Worm (Caenorhabditis elegans) whole organism, late embryonic: ENCODE data around the gene T06D4.6.

Experiments
- C08G9.2 ChIP-seq: sonication (generic microtip); optimal IDR thresholded peaks from 2 replicates; lab custom pipeline; 2016; ENCODE audit warnings: mild to moderate bottlenecking, missing genetic modification characterization, moderate library complexity, missing compliant biosample characterization
- C38D4.7 ChIP-seq: fragments of 200-800 bp; sonication (Bioruptor generic); optimal IDR thresholded peaks from 2 replicates; lab custom pipeline; 2018; ENCODE audit warnings: mild to moderate bottlenecking, missing genetic modification characterization, moderate library complexity, missing compliant biosample characterization
- F13H6.1 ChIP-seq: sonication (generic microtip); optimal IDR thresholded peaks from 2 replicates; lab custom pipeline; 2016; ENCODE audit warnings: missing genetic modification characterization, missing compliant biosample characterization
- ahr-1 ChIP-seq: sonication (generic microtip); optimal IDR thresholded peaks from 2 replicates; lab custom pipeline; 2016; ENCODE audit warnings: missing genetic modification characterization, missing compliant biosample characterization
- ama-1 ChIP-seq: fragments of 150-350 bp; optimal IDR thresholded peaks from 2 replicates; lab custom pipeline; 2014
- ceh-14 ChIP-seq: sonication (generic microtip); optimal IDR thresholded peaks from 2 replicates; lab custom pipeline; 2016; ENCODE audit warnings: missing genotype, missing genetic modification characterization, missing compliant biosample characterization
- ceh-19 ChIP-seq: fragments of 200-800 bp; sonication (Bioruptor generic); optimal IDR thresholded peaks from 2 replicates; lab custom pipeline; 2018; ENCODE audit warnings: mild to moderate bottlenecking, missing genetic modification characterization, missing compliant biosample characterization
- ceh-30 ChIP-seq: fragments of 150-350 bp; optimal IDR thresholded peaks from 2 replicates; lab custom pipeline; 2014; ENCODE audit warnings: missing biosample characterization, missing genetic modification characterization
- ceh-31 ChIP-seq: sonication (generic microtip); optimal IDR thresholded peaks from 2 replicates; lab custom pipeline; 2016; ENCODE audit warnings: missing genetic modification characterization, missing compliant biosample characterization
- ceh-34 ChIP-seq: sonication (generic microtip); optimal IDR thresholded peaks from 2 replicates; lab custom pipeline; 2016; ENCODE audit warnings: mild to moderate bottlenecking, missing genetic modification characterization, missing compliant biosample characterization
- ceh-45 ChIP-seq: fragments of 200-800 bp; sonication (Bioruptor generic); IDR thresholded peaks from 2 replicates; pipeline ENCODE4 v1.3.6; 2022; ENCODE audit warnings: missing genetic modification reagents, missing genetic modification characterization, missing compliant biosample characterization
- ceh-48 ChIP-seq: sonication (generic microtip); optimal IDR thresholded peaks from 2 replicates; lab custom pipeline; 2016; ENCODE audit warnings: missing genetic modification characterization, inconsistent platforms, missing compliant biosample characterization
- ceh-9 ChIP-seq: sonication (generic microtip); optimal IDR thresholded peaks from 2 replicates; lab custom pipeline; 2016; ENCODE audit warnings: mild to moderate bottlenecking, missing genetic modification characterization, inconsistent platforms, missing compliant biosample characterization
- dve-1 ChIP-seq: sonication (generic microtip); optimal IDR thresholded peaks from 2 replicates; lab custom pipeline; 2017; ENCODE audit warnings: antibody characterized with exemption, mild to moderate bottlenecking, missing genetic modification characterization, missing compliant biosample characterization
- elt-2 ChIP-seq: sonication (generic microtip); optimal IDR thresholded peaks from 2 replicates; lab custom pipeline; 2016; ENCODE audit warnings: missing genetic modification reagents, missing genetic modification characterization, missing compliant biosample characterization
- elt-4 ChIP-seq: sonication (generic microtip); optimal IDR thresholded peaks from 2 replicates; lab custom pipeline; 2016; ENCODE audit warnings: missing genetic modification characterization, missing compliant biosample characterization
- ets-4 ChIP-seq: sonication (generic microtip); optimal IDR thresholded peaks from 2 replicates; lab custom pipeline; 2016; ENCODE audit warnings: missing genetic modification characterization, missing compliant biosample characterization
- gmeb-2 ChIP-seq: sonication (generic microtip); optimal IDR thresholded peaks from 2 replicates; lab custom pipeline; 2016; ENCODE audit warnings: missing genetic modification characterization, inconsistent platforms, missing compliant biosample characterization
- hlh-13 ChIP-seq: fragments of 200-800 bp; sonication (Bioruptor generic); optimal IDR thresholded peaks from 2 replicates; lab custom pipeline; 2018; ENCODE audit warnings: mild to moderate bottlenecking, missing genetic modification characterization, missing compliant biosample characterization
- hlh-6 ChIP-seq: sonication (generic microtip); optimal IDR thresholded peaks from 2 replicates; lab custom pipeline; 2016; ENCODE audit warnings: missing genotype, missing genetic modification characterization, missing compliant biosample characterization
- lin-11 ChIP-seq: fragments of 200-800 bp; sonication (Bioruptor generic); optimal IDR thresholded peaks from 2 replicates; lab custom pipeline; 2018; ENCODE audit warnings: mild to moderate bottlenecking, missing genetic modification characterization, missing compliant biosample characterization
- madf-2 ChIP-seq: sonication (generic microtip); optimal IDR thresholded peaks from 2 replicates; lab custom pipeline; 2017; ENCODE audit warnings: missing genetic modification characterization, missing compliant biosample characterization
- mec-3 ChIP-seq: sonication (generic microtip); optimal IDR thresholded peaks from 2 replicates; lab custom pipeline; 2016; ENCODE audit warnings: borderline replicate concordance, missing genetic modification characterization, missing compliant biosample characterization
- nfya-1 ChIP-seq: sonication (generic microtip); optimal IDR thresholded peaks from 2 replicates; lab custom pipeline; 2017; ENCODE audit warnings: missing genetic modification characterization, mild to moderate bottlenecking, missing compliant biosample characterization, antibody characterized with exemption, moderate library complexity
- nhr-11 ChIP-seq: fragments of 150-350 bp; optimal IDR thresholded peaks from 2 replicates; lab custom pipeline; 2014; ENCODE audit warnings: missing biosample characterization, missing genetic modification characterization
- pag-3 ChIP-seq: sonication (generic microtip); optimal IDR thresholded peaks from 2 replicates; lab custom pipeline; 2016; ENCODE audit warnings: missing compliant biosample characterization, missing genetic modification characterization, borderline replicate concordance
- pax-1 ChIP-seq: fragments of 150-350 bp; optimal IDR thresholded peaks from 2 replicates; lab custom pipeline; 2014; ENCODE audit warnings: missing biosample characterization, missing genetic modification characterization
- pha-2 ChIP-seq: sonication (generic microtip); optimal IDR thresholded peaks from 2 replicates; lab custom pipeline; 2017; ENCODE audit warnings: mild to moderate bottlenecking, missing genetic modification characterization, missing compliant biosample characterization
- pqm-1 ChIP-seq: sonication (generic microtip); optimal IDR thresholded peaks from 2 replicates; lab custom pipeline; 2016; ENCODE audit warnings: missing genetic modification characterization, missing compliant biosample characterization
- pros-1 ChIP-seq: fragments of 150-350 bp; optimal IDR thresholded peaks from 2 replicates; lab custom pipeline; 2014; ENCODE audit warnings: missing biosample characterization, missing genetic modification reagents, missing genetic modification characterization
- sdc-2 ChIP-seq: sonication (generic microtip); optimal IDR thresholded peaks from 2 replicates; lab custom pipeline; 2016; ENCODE audit warnings: missing genotype, missing genetic modification characterization, missing compliant biosample characterization
- sox-2 ChIP-seq: fragments of 200-800 bp; sonication (Bioruptor generic); IDR thresholded peaks from 2 replicates; pipeline ENCODE4 v1.3.6; 2022; ENCODE audit warnings: missing genetic modification reagents, missing genetic modification characterization, missing compliant biosample characterization
- sox-4 ChIP-seq: sonication (generic microtip); optimal IDR thresholded peaks from 2 replicates; lab custom pipeline; 2017; ENCODE audit warnings: mild to moderate bottlenecking, missing genetic modification characterization, inconsistent platforms, missing compliant biosample characterization
- tbx-2 ChIP-seq: sonication (generic microtip); optimal IDR thresholded peaks from 2 replicates; lab custom pipeline; 2016; ENCODE audit warnings: missing genetic modification characterization, missing compliant biosample characterization
- unc-3 ChIP-seq, 2 experiments: fragments of 200-800 bp in 1 of 2; sonication (Bioruptor generic) in 1 of 2; sonication (generic microtip) in 1 of 2; conservative IDR thresholded peaks in 1 of 2; optimal IDR thresholded peaks in 1 of 2; 2 replicates each; pipeline versions ENCODE4 v1.3.6 to Lab custom; 2016 to 2022; ENCODE audit warnings: missing compliant biosample characterization in 2 of 2, missing genetic modification characterization in 2 of 2, missing genetic modification reagents in 1 of 2
- unc-42 ChIP-seq: sonication (generic microtip); optimal IDR thresholded peaks from 2 replicates; lab custom pipeline; 2016; ENCODE audit warnings: missing genotype, missing genetic modification characterization, missing compliant biosample characterization
- unc-55 ChIP-seq: sonication (generic microtip); optimal IDR thresholded peaks from 2 replicates; lab custom pipeline; 2017; ENCODE audit warnings: missing biosample characterization, missing genetic modification reagents, missing genetic modification characterization
- unc-86 ChIP-seq: sonication (generic microtip); optimal IDR thresholded peaks from 2 replicates; lab custom pipeline; 2016; ENCODE audit warnings: missing genetic modification characterization, missing compliant biosample characterization
- zip-5 ChIP-seq: sonication (generic microtip); optimal IDR thresholded peaks from 2 replicates; lab custom pipeline; 2016; ENCODE audit warnings: missing genetic modification characterization, missing compliant biosample characterization
- ztf-16 ChIP-seq: sonication (generic microtip); optimal IDR thresholded peaks from 2 replicates; lab custom pipeline; 2017; ENCODE audit warnings: missing genetic modification characterization, missing compliant biosample characterization

The T06D4.6 gene

ce11 chrII:3375302-3375701, 12.1 kb downstream of the T06D4.6 start:
- no peak for TF ChIP-seq ceh-45 (GFP tag; lab: Robert Waterston, UW)
- TF ChIP-seq unc-86 (tag; lab: Kevin White, UChicago): no peak
- no peak for TF ChIP-seq ama-1 (lab: Kevin White, UChicago)
- TF ChIP-seq nfya-1: no peak
- no peak for TF ChIP-seq lin-11 (tag; lab: Kevin White, UChicago)
- no peak for TF ChIP-seq ceh-48 (tag; lab: Kevin White, UChicago)
- TF ChIP-seq pax-1 (tag; lab: Kevin White, UChicago): no peak
- TF ChIP-seq sdc-2 (tag; lab: Kevin White, UChicago): no peak
- no peak for TF ChIP-seq ceh-14 (tag; lab: Kevin White, UChicago)

ce11 chrII:3374779-3375178, 12.6 kb downstream of the T06D4.6 start, which contains the start of gene bath-10:
Gene bath-10, plus strand, starts transcription at chrII:3375079.
- TF ChIP-seq sox-2 (GFP tag; lab: Robert Waterston, UW): no peak
- no peak for TF ChIP-seq unc-55 (GFP tag; lab: Kevin White, UChicago)
- no peak for TF ChIP-seq elt-4 (tag; lab: Kevin White, UChicago)

ce11 chrII:3373875-3374274, 13.5 kb downstream of the T06D4.6 start:
- TF ChIP-seq ceh-30 (tag; lab: Kevin White, UChicago) (no peak), ceh-34 (no peak), nfya-1 (peak; percentile 43), ets-4 (tag; lab: Kevin White, UChicago) (no peak), C08G9.2 (tag; lab: Kevin White, UChicago) (no peak), ceh-19 (GFP tag; lab: Kevin White, UChicago) (no peak), ahr-1 (tag; lab: Kevin White, UChicago) (no peak), ceh-45 (GFP tag; lab: Robert Waterston, UW) (no peak), mec-3 (tag; lab: Kevin White, UChicago) (no peak), dve-1 (no peak), tbx-2 (tag; lab: Kevin White, UChicago) (no peak), sox-4 (tag; lab: Kevin White, UChicago) (no peak), ceh-48 (tag; lab: Kevin White, UChicago) (peak; percentile 96), pag-3 (tag; lab: Kevin White, UChicago) (no peak), madf-2 (tag; lab: Kevin White, UChicago) (no peak), pha-2 (tag; lab: Kevin White, UChicago) (no peak), ceh-9 (tag; lab: Kevin White, UChicago) (no peak), C38D4.7 (GFP tag; lab: Kevin White, UChicago) (no peak), elt-2 (no peak), F13H6.1 (no peak), ztf-16 (tag; lab: Kevin White, UChicago) (no peak), hlh-6 (tag; lab: Kevin White, UChicago) (no peak), pqm-1 (tag; lab: Kevin White, UChicago) (no peak), zip-5 (no peak), gmeb-2 (tag; lab: Kevin White, UChicago) (no peak), nhr-11 (tag; lab: Kevin White, UChicago) (no peak), hlh-13 (no peak), unc-42 (tag; lab: Kevin White, UChicago) (peak; percentile 43), ceh-31 (tag; lab: Kevin White, UChicago) (peak; percentile 24), lin-11 (tag; lab: Kevin White, UChicago) (no peak), pros-1 (tag; lab: Kevin White, UChicago) (no peak), unc-3 (GFP tag; conservative IDR thresholded peaks at IDR 0.05; lab: Robert Waterston, UW) (no peak), unc-3 (tag; optimal IDR thresholded peaks at IDR 0.05; lab: Kevin White, UChicago) (no peak)
